Worm (Caenorhabditis elegans): ENCODE data around the gene T16G1.2.

The T16G1.2 gene

DNA sequence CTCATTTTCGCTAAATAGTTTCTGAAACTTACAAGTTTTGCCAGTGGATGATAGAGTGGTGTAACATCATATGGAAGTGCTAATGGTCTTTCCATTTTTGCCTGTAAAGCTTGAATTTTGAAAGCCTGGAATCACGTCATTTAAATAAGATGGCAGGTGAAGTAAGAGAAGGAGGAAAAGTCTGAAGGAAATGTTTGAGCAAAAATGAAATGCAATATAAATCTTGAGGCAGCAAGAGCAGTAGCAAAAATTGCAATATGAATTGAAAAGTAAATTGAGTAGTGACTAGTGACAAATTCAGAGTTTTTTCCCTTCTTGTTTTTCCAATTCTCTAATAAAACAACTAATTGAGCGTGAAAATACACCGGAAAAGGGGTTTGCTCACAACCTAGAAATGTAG, 43.4 kb upstream of the T16G1.2 start, which contains the start of gene glb-24:
Gene glb-24 (minus strand): TSS at position 101 of the 400 bp plus-strand sequence.
- no peak for TF ChIP-seq T26A5.8 (tag; optimal IDR thresholded peaks at IDR 0.05)
- TF ChIP-seq sdz-38 (tag; optimal IDR thresholded peaks at IDR 0.05), result no peak
- TF ChIP-seq snpc-4 (GFP tag; optimal IDR thresholded peaks at IDR 0.05), result no peak
- TF ChIP-seq snpc-4 (tag; optimal IDR thresholded peaks at IDR 0.05), result no peak
- TF ChIP-seq T07F8.4 (tag; optimal IDR thresholded peaks at IDR 0.05), result no peak
- TF ChIP-seq attf-5 (GFP tag; optimal IDR thresholded peaks at IDR 0.05), result no peak
- TF ChIP-seq madf-6 (GFP tag; IDR thresholded peaks at IDR 0.05), result no peak
- TF ChIP-seq unc-62 (GFP tag; optimal IDR thresholded peaks at IDR 0.05), result no peak
- no peak for TF ChIP-seq Y79H2A.3 (GFP tag; conservative IDR thresholded peaks at IDR 0.05)
- no peak for TF ChIP-seq ZK185.1 (tag; optimal IDR thresholded peaks at IDR 0.05; ENCODE audit: poor library complexity, severe bottlenecking)
- no peak for TF ChIP-seq C06A6.2 (GFP tag; conservative IDR thresholded peaks at IDR 0.05)
- TF ChIP-seq B0261.1 (tag; optimal IDR thresholded peaks at IDR 0.05), result no peak
- TF ChIP-seq ccch-3 (GFP tag; optimal IDR thresholded peaks at IDR 0.05), result no peak
- no peak for TF ChIP-seq aptf-3 (GFP tag; IDR thresholded peaks at IDR 0.05)
- no peak for TF ChIP-seq let-607 (tag; optimal IDR thresholded peaks at IDR 0.05)
- TF ChIP-seq madf-3 (GFP tag; IDR thresholded peaks at IDR 0.05), result no peak
- no peak for TF ChIP-seq F37B4.10 (GFP tag; IDR thresholded peaks at IDR 0.05)
- no peak for TF ChIP-seq xnd-1 (tag; optimal IDR thresholded peaks at IDR 0.05)
- TF ChIP-seq F52B5.7 (tag; optimal IDR thresholded peaks at IDR 0.05), result no peak
- TF ChIP-seq lin-40 (tag; optimal IDR thresholded peaks at IDR 0.05), result no peak
- TF ChIP-seq nfya-1 (tag; optimal IDR thresholded peaks at IDR 0.05; ENCODE audit: borderline replicate concordance, insufficient read depth), result no peak

DNA sequence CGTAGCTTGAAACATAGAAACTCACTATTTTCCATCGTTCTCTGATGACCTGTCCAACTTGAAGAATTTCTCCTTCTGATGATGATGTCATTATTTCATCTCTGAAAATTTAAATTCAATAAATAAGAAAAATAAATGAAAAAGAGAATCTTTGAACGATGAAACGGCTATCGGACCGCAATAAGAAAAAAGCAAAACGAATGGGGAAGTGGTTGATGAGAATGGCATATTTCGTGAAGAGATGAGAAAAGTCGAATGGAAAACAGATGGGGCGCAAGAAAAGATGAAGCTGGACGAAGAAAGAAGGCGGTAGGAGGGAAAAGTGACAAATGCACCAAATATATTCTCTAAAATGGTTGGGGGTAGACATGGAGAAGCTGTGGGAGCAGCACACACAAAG, 33.5 kb upstream of the T16G1.2 start, which contains the start of gene ttbk-7:
Gene ttbk-7 (minus strand): TSS at position 101 of the 400 bp plus-strand sequence.
- TF ChIP-seq ekl-4 (GFP tag; IDR thresholded peaks at IDR 0.05), result no peak
- TF ChIP-seq atf-7 (tag; optimal IDR thresholded peaks at IDR 0.05), result no peak
- no peak for TF ChIP-seq lsl-1 (GFP tag; optimal IDR thresholded peaks at IDR 0.05)
- TF ChIP-seq him-1 (tag; optimal IDR thresholded peaks at IDR 0.05), result no peak
- no peak for TF ChIP-seq nfya-2 (GFP tag; IDR thresholded peaks at IDR 0.05)
- no peak for TF ChIP-seq unc-130 (GFP tag; optimal IDR thresholded peaks at IDR 0.05)
- no peak for TF ChIP-seq lin-35 (GFP tag; optimal IDR thresholded peaks at IDR 0.05)
- no peak for TF ChIP-seq K12H6.12 (tag; optimal IDR thresholded peaks at IDR 0.05)
- TF ChIP-seq snpc-1.1 (tag; optimal IDR thresholded peaks at IDR 0.05; ENCODE audit: insufficient read depth), result no peak
- no peak for TF ChIP-seq cebp-1 (GFP tag; IDR thresholded peaks at IDR 0.05)
- TF ChIP-seq cebp-1 (tag; optimal IDR thresholded peaks at IDR 0.05), result no peak
- no peak for TF ChIP-seq hlh-26 (GFP tag; conservative IDR thresholded peaks at IDR 0.05)
- no peak for TF ChIP-seq efl-1 (GFP tag; optimal IDR thresholded peaks at IDR 0.05)
- TF ChIP-seq ZK185.1 (tag; optimal IDR thresholded peaks at IDR 0.05; ENCODE audit: poor library complexity, severe bottlenecking), result no peak
- no peak for TF ChIP-seq nfya-1 (tag; optimal IDR thresholded peaks at IDR 0.05; ENCODE audit: borderline replicate concordance, insufficient read depth)
- TF ChIP-seq ztf-28 (GFP tag; IDR thresholded peaks at IDR 0.05), result no peak
- no peak for TF ChIP-seq B0261.1 (tag; optimal IDR thresholded peaks at IDR 0.05)
- no peak for TF ChIP-seq ets-4 (GFP tag; optimal IDR thresholded peaks at IDR 0.05)

DNA sequence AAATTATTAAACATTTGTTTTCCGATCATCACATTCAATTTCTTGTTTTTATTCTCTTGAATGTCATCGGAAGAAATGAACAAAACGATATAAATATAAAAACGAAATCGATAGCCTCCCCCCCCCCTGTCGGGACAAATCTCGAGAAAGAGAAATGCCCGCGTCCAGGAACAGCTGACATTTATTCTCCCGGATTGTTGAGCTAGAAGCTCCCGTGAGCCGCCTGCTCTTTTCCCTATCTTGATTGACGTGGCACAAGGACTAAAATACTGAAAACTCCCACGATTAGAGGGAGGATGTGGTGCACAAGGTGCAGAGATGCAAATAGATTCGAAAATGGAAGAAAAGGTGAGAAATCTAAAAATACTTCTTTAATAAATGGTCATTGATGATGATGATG, 32.4 kb upstream of the T16G1.2 start:
- TF ChIP-seq T26A5.8 (tag; optimal IDR thresholded peaks at IDR 0.05) (no peak), ztf-18 (tag; optimal IDR thresholded peaks at IDR 0.05) (no peak), madf-10 (tag; optimal IDR thresholded peaks at IDR 0.05) (no peak), ZK185.1 (tag; optimal IDR thresholded peaks at IDR 0.05; ENCODE audit: poor library complexity, severe bottlenecking) (no peak), ceh-40 (GFP tag; IDR thresholded peaks at IDR 0.05) (no peak), madf-8 (GFP tag; conservative IDR thresholded peaks at IDR 0.05) (no peak)

Measured in whole organism, young adult.